Worm (Caenorhabditis elegans) whole organism, mixed stage, embryonic: ENCODE data around the gene ilys-6.

Experiments
- blmp-1 ChIP-seq: fragments of 150-350 bp; optimal IDR thresholded peaks from 2 replicates; lab custom pipeline; 2014; ENCODE audit warnings: missing biosample characterization, missing genetic modification characterization
- ces-1 ChIP-seq: fragments of 150-350 bp; optimal IDR thresholded peaks from 2 replicates; lab custom pipeline; 2014; ENCODE audit warnings: missing biosample characterization, missing genetic modification reagents, missing genetic modification characterization
- drap-1 ChIP-seq: fragments of 200-800 bp; sonication (Bioruptor generic); optimal IDR thresholded peaks from 3 replicates; lab custom pipeline; 2018; ENCODE audit warnings: mild to moderate bottlenecking, missing genetic modification characterization, missing compliant biosample characterization
- elt-1 ChIP-seq: sonication (generic microtip); optimal IDR thresholded peaks from 2 replicates; lab custom pipeline; 2017; ENCODE audit warnings: missing genetic modification characterization, mild to moderate bottlenecking, missing compliant biosample characterization, antibody characterized with exemption, moderate library complexity, borderline replicate concordance; ENCODE audit not compliant: insufficient read depth
- elt-3 ChIP-seq: fragments of 150-350 bp; optimal IDR thresholded peaks from 2 replicates; lab custom pipeline; 2014; ENCODE audit warnings: missing biosample characterization, missing genetic modification characterization
- lin-13 ChIP-seq: fragments of 150-350 bp; optimal IDR thresholded peaks from 2 replicates; lab custom pipeline; 2014; ENCODE audit warnings: missing biosample characterization, missing genetic modification characterization
- lin-32 ChIP-seq: fragments of 200-800 bp; sonication (Bioruptor generic); optimal IDR thresholded peaks from 2 replicates; lab custom pipeline; 2018; ENCODE audit warnings: mild to moderate bottlenecking, missing genetic modification characterization, missing compliant biosample characterization
- lsy-2 ChIP-seq: fragments of 150-350 bp; optimal IDR thresholded peaks from 2 replicates; lab custom pipeline; 2014; ENCODE audit warnings: missing biosample characterization, missing genetic modification characterization
- nhr-12 ChIP-seq: fragments of 150-350 bp; optimal IDR thresholded peaks from 2 replicates; lab custom pipeline; 2014; ENCODE audit warnings: missing biosample characterization, missing genetic modification characterization
- snpc-4 ChIP-seq: fragments of 150-350 bp; optimal IDR thresholded peaks from 2 replicates; lab custom pipeline; 2014; ENCODE audit warnings: missing biosample characterization, missing genetic modification characterization
- unc-39 ChIP-seq: fragments of 150-350 bp; optimal IDR thresholded peaks from 2 replicates; lab custom pipeline; 2014; ENCODE audit warnings: missing biosample characterization, missing genetic modification characterization

ce11 chrIV:4078901-4079300, 15.4 kb upstream of the ilys-6 start, which contains the start of gene C35B1.8:
- TF ChIP-seq drap-1 (GFP tag; lab: Kevin White, UChicago) (no peak), lsy-2 (no peak), lin-32 (GFP tag; lab: Kevin White, UChicago) (no peak), elt-1 (no peak), snpc-4 (tag; lab: Kevin White, UChicago) (no peak), ces-1 (GFP tag; lab: Kevin White, UChicago) (no peak), nhr-12 (tag; lab: Kevin White, UChicago) (no peak), unc-39 (no peak), elt-3 (tag; lab: Kevin White, UChicago) (no peak), blmp-1 (tag; lab: Kevin White, UChicago) (no peak), lin-13 (no peak)
